Worm (Caenorhabditis elegans) whole organism, L4 larva: ENCODE results near the gene hdl-2.
A peak's percentile ranks its signal among the peaks of the same experiment; 100 is the strongest.

Source experiments
- F26F4.8 ChIP-seq: fragments of 200-800 bp; sonication (Bioruptor generic); conservative IDR thresholded peaks from 2 replicates; pipeline ENCODE4 v1.3.6; 2022; ENCODE audit warnings: missing genetic modification characterization, missing compliant biosample characterization
- Y105C5A.15 ChIP-seq: fragments of 200-800 bp; sonication (Bioruptor generic); IDR thresholded peaks from 2 replicates; pipeline ENCODE4 v1.3.6; 2022; ENCODE audit warnings: missing genetic modification characterization, missing compliant biosample characterization
- Y48G9A.11 ChIP-seq: fragments of 200-800 bp; sonication (Bioruptor generic); IDR thresholded peaks from 2 replicates; pipeline ENCODE4 v1.3.6; 2022; ENCODE audit warnings: missing genetic modification reagents, missing genetic modification characterization, missing compliant biosample characterization
- aha-1 ChIP-seq: fragments of 150-350 bp; peaks from one replicate; lab custom pipeline; 2014; ENCODE audit warnings: missing biosample characterization, missing genetic modification characterization
- aly-2 ChIP-seq: sonication (generic microtip); optimal IDR thresholded peaks from 2 replicates; lab custom pipeline; 2018; ENCODE audit warnings: missing biosample characterization, missing genetic modification characterization
- ama-1 ChIP-seq: fragments of 150-350 bp; optimal IDR thresholded peaks from 2 replicates; lab custom pipeline; 2014; ENCODE audit warnings: inconsistent platforms, mixed read lengths
- arid-1 ChIP-seq: fragments of 200-800 bp; sonication (Bioruptor generic); conservative IDR thresholded peaks from 2 replicates; pipeline ENCODE4 v1.3.6; 2022; ENCODE audit warnings: missing genetic modification reagents, missing genetic modification characterization, missing compliant biosample characterization
- ceh-28 ChIP-seq: fragments of 150-350 bp; optimal IDR thresholded peaks from 2 replicates; lab custom pipeline; 2014; ENCODE audit warnings: missing biosample characterization, missing genetic modification reagents, missing genetic modification characterization
- ceh-32 ChIP-seq: sonication (generic microtip); optimal IDR thresholded peaks from 2 replicates; lab custom pipeline; 2016; ENCODE audit warnings: mild to moderate bottlenecking, missing genetic modification characterization, missing compliant biosample characterization; ENCODE audit not compliant: poor library complexity
- cey-2 ChIP-seq: sonication (generic microtip); optimal IDR thresholded peaks from 3 replicates; lab custom pipeline; 2017; ENCODE audit warnings: missing genetic modification characterization, mild to moderate bottlenecking, missing compliant biosample characterization, antibody characterized with exemption, borderline replicate concordance; ENCODE audit not compliant: insufficient read depth
- ctbp-1 ChIP-seq: fragments of 200-800 bp; sonication (Bioruptor generic); IDR thresholded peaks from 2 replicates; pipeline ENCODE4 v1.3.6; 2022; ENCODE audit warnings: missing genetic modification reagents, missing genetic modification characterization, missing compliant biosample characterization
- daf-16 ChIP-seq, 3 experiments: sonication (generic microtip); optimal IDR thresholded peaks; 2 replicates each; lab custom pipeline; 2016 to 2017; ENCODE audit warnings: missing genetic modification characterization in 3 of 3, missing genetic modification reagents in 3 of 3, mild to moderate bottlenecking in 2 of 3, missing compliant biosample characterization in 2 of 3, missing biosample characterization in 1 of 3, moderate library complexity in 1 of 3
- dmd-8 ChIP-seq: fragments of 200-800 bp; sonication (Bioruptor generic); IDR thresholded peaks from 2 replicates; pipeline ENCODE4 v1.3.6; 2022; ENCODE audit warnings: missing genetic modification characterization, missing compliant biosample characterization
- dpl-1 ChIP-seq: fragments of 150-350 bp; optimal IDR thresholded peaks from 2 replicates; lab custom pipeline; 2014; ENCODE audit warnings: missing biosample characterization, missing genetic modification reagents, missing genetic modification characterization
- duxl-1 ChIP-seq: sonication (generic microtip); optimal IDR thresholded peaks from 2 replicates; lab custom pipeline; 2016; ENCODE audit warnings: mild to moderate bottlenecking, missing genetic modification characterization, moderate library complexity, missing compliant biosample characterization; ENCODE audit not compliant: poor library complexity
- dve-1 ChIP-seq: sonication (generic microtip); optimal IDR thresholded peaks from 2 replicates; lab custom pipeline; 2017; ENCODE audit warnings: antibody characterized with exemption, mild to moderate bottlenecking, missing genetic modification characterization, missing compliant biosample characterization; ENCODE audit not compliant: insufficient read depth
- hif-1 ChIP-seq, 2 experiments: sonication (generic microtip); optimal IDR thresholded peaks; 2 replicates each; lab custom pipeline; 2016 to 2017; ENCODE audit warnings: missing compliant biosample characterization in 2 of 2, missing genetic modification characterization in 2 of 2, missing genetic modification reagents in 2 of 2, missing genotype in 2 of 2, mild to moderate bottlenecking in 1 of 2
- hlh-11 ChIP-seq: fragments of 200-800 bp; sonication (Bioruptor generic); optimal IDR thresholded peaks from 2 replicates; lab custom pipeline; 2018; ENCODE audit warnings: mild to moderate bottlenecking, missing genetic modification characterization, missing compliant biosample characterization
- hmg-1.1 ChIP-seq: fragments of 200-800 bp; sonication (Bioruptor generic); IDR thresholded peaks from 2 replicates; pipeline ENCODE4 v1.3.6; 2022; ENCODE audit warnings: missing genetic modification reagents, missing genetic modification characterization, missing compliant biosample characterization
- lim-7 ChIP-seq: fragments of 200-800 bp; sonication (Bioruptor generic); IDR thresholded peaks from 2 replicates; pipeline ENCODE4 v1.3.6; 2022; ENCODE audit warnings: missing genetic modification characterization, missing compliant biosample characterization
- lin-1 ChIP-seq: fragments of 200-800 bp; sonication (Bioruptor generic); IDR thresholded peaks from 2 replicates; pipeline ENCODE4 v1.3.6; 2022; ENCODE audit warnings: missing genetic modification reagents, missing genetic modification characterization, missing compliant biosample characterization
- lin-38 ChIP-seq: fragments of 200-800 bp; sonication (Bioruptor generic); IDR thresholded peaks from 2 replicates; pipeline ENCODE4 v1.3.6; 2022; ENCODE audit warnings: missing genetic modification reagents, missing genetic modification characterization, missing compliant biosample characterization
- lir-3 ChIP-seq: sonication (generic microtip); optimal IDR thresholded peaks from 2 replicates; lab custom pipeline; 2016; ENCODE audit warnings: mild to moderate bottlenecking, missing genetic modification characterization, missing compliant biosample characterization
- lsy-2 ChIP-seq, 2 experiments: fragments of 150-350 bp in 1 of 2; sonication (generic microtip) in 1 of 2; optimal IDR thresholded peaks; 2 replicates each; lab custom pipeline; 2014 to 2017; ENCODE audit warnings: missing biosample characterization in 2 of 2, missing genetic modification characterization in 2 of 2
- madf-9 ChIP-seq: fragments of 200-800 bp; sonication (Bioruptor generic); conservative IDR thresholded peaks from 2 replicates; pipeline ENCODE4 v1.3.6; 2022; ENCODE audit warnings: missing genetic modification reagents, missing genetic modification characterization, missing compliant biosample characterization
- mep-1 ChIP-seq: fragments of 150-350 bp; sonication (generic microtip); optimal IDR thresholded peaks from 3 replicates; lab custom pipeline; 2014; ENCODE audit warnings: missing biosample characterization, missing genetic modification characterization
- mes-2 ChIP-seq: sonication (generic microtip); optimal IDR thresholded peaks from 2 replicates; lab custom pipeline; 2016; ENCODE audit warnings: missing genotype, mild to moderate bottlenecking, missing genetic modification characterization, missing compliant biosample characterization; ENCODE audit not compliant: poor library complexity, severe bottlenecking
- nhr-10 ChIP-seq: fragments of 150-350 bp; optimal IDR thresholded peaks from 2 replicates; lab custom pipeline; 2014; ENCODE audit warnings: missing biosample characterization, missing genetic modification characterization
- nhr-102 ChIP-seq: sonication (generic microtip); optimal IDR thresholded peaks from 2 replicates; lab custom pipeline; 2016; ENCODE audit warnings: mild to moderate bottlenecking, missing genetic modification characterization, moderate library complexity, missing compliant biosample characterization
- nhr-25 ChIP-seq: sonication (generic microtip); optimal IDR thresholded peaks from 2 replicates; lab custom pipeline; 2017; ENCODE audit warnings: missing genetic modification characterization, mild to moderate bottlenecking, missing compliant biosample characterization, antibody characterized with exemption, moderate library complexity, borderline replicate concordance; ENCODE audit not compliant: insufficient read depth
- nhr-42 ChIP-seq: fragments of 200-800 bp; sonication (Bioruptor generic); IDR thresholded peaks from 2 replicates; pipeline ENCODE4 v1.3.6; 2022; ENCODE audit warnings: missing genetic modification characterization, missing compliant biosample characterization
- nhr-76 ChIP-seq: fragments of 150-350 bp; optimal IDR thresholded peaks from 2 replicates; lab custom pipeline; 2014; ENCODE audit warnings: missing biosample characterization, missing genetic modification characterization
- pqm-1 ChIP-seq: sonication (generic microtip); optimal IDR thresholded peaks from 2 replicates; lab custom pipeline; 2017; ENCODE audit warnings: missing biosample characterization, missing genetic modification characterization
- rbr-2 ChIP-seq: sonication (generic microtip); optimal IDR thresholded peaks from 2 replicates; lab custom pipeline; 2016; ENCODE audit warnings: missing genotype, missing genetic modification characterization, missing compliant biosample characterization
- saeg-2 ChIP-seq: fragments of 200-800 bp; sonication (Bioruptor generic); IDR thresholded peaks from 2 replicates; pipeline ENCODE4 v1.3.6; 2022; ENCODE audit warnings: missing genetic modification reagents, missing genetic modification characterization, missing compliant biosample characterization
- set-16 ChIP-seq: fragments of 200-800 bp; sonication (Bioruptor generic); IDR thresholded peaks from 2 replicates; pipeline ENCODE4 v1.3.6; 2022; ENCODE audit warnings: missing genetic modification reagents, missing genetic modification characterization, missing compliant biosample characterization
- spr-3 ChIP-seq: fragments of 200-800 bp; sonication (Bioruptor generic); optimal IDR thresholded peaks from 2 replicates; lab custom pipeline; 2018; ENCODE audit warnings: mild to moderate bottlenecking, missing genetic modification characterization, missing compliant biosample characterization
- tag-97 ChIP-seq: fragments of 200-800 bp; sonication (Bioruptor generic); IDR thresholded peaks from 2 replicates; pipeline ENCODE4 v1.3.6; 2022; ENCODE audit warnings: missing genetic modification characterization, missing compliant biosample characterization
- unc-39 ChIP-seq: sonication (generic microtip); optimal IDR thresholded peaks from 2 replicates; lab custom pipeline; 2017; ENCODE audit warnings: missing biosample characterization, missing genetic modification characterization
- zag-1 ChIP-seq: fragments of 150-350 bp; optimal IDR thresholded peaks from 2 replicates; lab custom pipeline; 2014; ENCODE audit warnings: missing biosample characterization, missing genetic modification characterization
- ztf-7 ChIP-seq: fragments of 150-350 bp; optimal IDR thresholded peaks from 2 replicates; lab custom pipeline; 2014; ENCODE audit warnings: missing biosample characterization, missing genetic modification characterization

The hdl-2 gene

DNA sequence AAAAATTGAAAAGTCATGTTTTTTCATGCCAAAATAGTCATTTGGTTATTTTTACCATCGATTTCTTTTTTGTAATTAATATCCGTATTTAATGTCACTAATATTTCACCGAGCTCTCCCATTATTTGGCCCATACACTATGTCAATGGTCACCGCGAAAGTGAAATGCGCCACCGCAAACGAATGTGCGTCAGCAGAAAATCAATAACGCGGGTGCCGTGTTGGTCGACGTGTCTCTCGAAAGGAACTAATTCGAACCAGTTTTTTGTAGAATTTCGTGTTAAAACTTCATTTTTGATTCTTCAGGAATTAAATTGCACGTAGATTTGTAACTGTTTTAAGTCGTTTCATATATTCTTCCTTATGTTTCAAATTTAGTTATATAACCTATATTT is 47.3 kb upstream of the hdl-2 start:
- TF ChIP-seq duxl-1 (tag; lab: Kevin White, UChicago): no peak
- TF ChIP-seq Y48G9A.11 (GFP tag; lab: Robert Waterston, UW): no peak
- no peak for TF ChIP-seq spr-3 (GFP tag; lab: Kevin White, UChicago)
- no peak for TF ChIP-seq lir-3
- TF ChIP-seq tag-97 (GFP tag; lab: Robert Waterston, UW): no peak
- TF ChIP-seq hif-1 (tag; optimal IDR thresholded peaks at IDR 0.05; lab: Kevin White, UChicago): peak in 1 of 2 experiments; percentile 21
- TF ChIP-seq dpl-1 (GFP tag; lab: Kevin White, UChicago): peak; percentile 44
- peak; percentile 31 for TF ChIP-seq ceh-28 (tag; lab: Kevin White, UChicago)
- TF ChIP-seq set-16 (GFP tag; lab: Robert Waterston, UW): no peak
- TF ChIP-seq mep-1: peak; percentile 16
- peak; percentile 90 for TF ChIP-seq aha-1 (tag; lab: Kevin White, UChicago)
- no peak for TF ChIP-seq hmg-1.1 (GFP tag; lab: Robert Waterston, UW)
- no peak for TF ChIP-seq nhr-102 (tag; lab: Kevin White, UChicago)
- peak; percentile 10 for TF ChIP-seq dve-1
- TF ChIP-seq madf-9 (GFP tag; lab: Robert Waterston, UW): no peak
- no peak for TF ChIP-seq saeg-2 (GFP tag; lab: Robert Waterston, UW)
- no peak for TF ChIP-seq nhr-76 (tag; lab: Kevin White, UChicago)
- TF ChIP-seq F26F4.8 (GFP tag; lab: Robert Waterston, UW): no peak
- no peak for TF ChIP-seq ztf-7 (tag; lab: Kevin White, UChicago)
- no peak for TF ChIP-seq pqm-1 (tag; lab: Kevin White, UChicago)
- no peak for TF ChIP-seq lin-1 (GFP tag; lab: Robert Waterston, UW)
- TF ChIP-seq hlh-11: peak; percentile 22
- no peak for TF ChIP-seq unc-39 (tag; lab: Kevin White, UChicago)
- TF ChIP-seq mes-2 (tag; lab: Kevin White, UChicago): peak; percentile 54
- peak; percentile 31 for TF ChIP-seq rbr-2 (tag; lab: Kevin White, UChicago)
- no peak for TF ChIP-seq nhr-42
- peak in 1 of 2 experiments; percentile 50 for TF ChIP-seq lsy-2 (tag; optimal IDR thresholded peaks at IDR 0.05; lab: Kevin White, UChicago)
- no peak for TF ChIP-seq nhr-25 (tag; lab: Kevin White, UChicago)
- no peak for TF ChIP-seq dmd-8
- TF ChIP-seq arid-1: no peak
- no peak for TF ChIP-seq ceh-32 (tag; lab: Kevin White, UChicago)
- TF ChIP-seq Y105C5A.15 (GFP tag; lab: Robert Waterston, UW): no peak
- no peak for TF ChIP-seq aly-2
- peak; percentile 44; the same call in 1 of the 2 replicates for TF ChIP-seq lin-38 (GFP tag; lab: Robert Waterston, UW)
- TF ChIP-seq daf-16 (GFP tag; optimal IDR thresholded peaks at IDR 0.05; lab: Kevin White, UChicago): no peak
- no peak for TF ChIP-seq daf-16 (tag; optimal IDR thresholded peaks at IDR 0.05; lab: Kevin White, UChicago)
- TF ChIP-seq ama-1 (lab: Kevin White, UChicago): no peak

- TF ChIP-seq hmg-1.1 (GFP tag; lab: Robert Waterston, UW) (no peak), nhr-10 (tag; lab: Kevin White, UChicago) (no peak), cey-2 (tag; lab: Kevin White, UChicago) (no peak), lim-7 (GFP tag; lab: Robert Waterston, UW) (no peak), ctbp-1 (GFP tag; lab: Robert Waterston, UW) (no peak), zag-1 (tag; lab: Kevin White, UChicago) (no peak)
These were observed 46.4 kb upstream of the hdl-2 start, which contains the start of gene T28C6.7 for ce11 chrIV:8827500-8827899. TSS of gene T28C6.7 (plus strand) at chrIV:8827800.
